ENCODE assay signal across 2 fruit fly cellular contexts in the genomic region with DNA sequence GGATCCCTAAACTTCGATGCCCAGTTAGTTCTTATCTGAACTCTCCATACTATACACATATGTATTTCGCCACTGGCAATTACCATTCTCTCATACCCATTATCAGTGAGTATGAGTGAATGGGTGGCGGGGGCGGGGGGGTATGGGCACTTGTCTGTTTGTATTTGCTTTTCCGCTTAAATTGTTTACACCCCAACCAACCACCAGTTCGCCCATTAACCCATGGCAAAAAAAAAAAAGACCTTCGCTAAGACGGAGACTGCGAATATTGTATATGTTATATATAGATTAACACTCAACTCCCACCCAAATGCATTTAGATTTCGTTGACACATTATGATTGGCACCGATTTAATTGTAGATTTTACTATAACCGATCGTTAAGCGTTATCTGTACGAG.
TF ChIP-seq lines count a peak whose summit lies in the region.

No protein-coding gene starts in this region.

TF ChIP-seq in whole organism, adult, 20 proteins besides CTCF, POLR2A, EP300 and RAD21 (continued from another document):
- TF ChIP-seq toe (GFP tag; optimal IDR thresholded peaks at IDR 0.05; lab: Kevin White, UChicago) (no peak), ovo (GFP tag; optimal IDR thresholded peaks at IDR 0.05; lab: Kevin White, UChicago) (peak; percentile 64), CG1620 (GFP tag; optimal IDR thresholded peaks at IDR 0.05; lab: Kevin White, UChicago) (no peak)
TF ChIP-seq in whole organism, adult: peak in this region for 12.

TF ChIP-seq in whole organism, embryonic, 481 proteins besides CTCF, POLR2A, EP300 and RAD21 (continued from another document and continues in another):
- TF ChIP-seq D19A (tag; optimal IDR thresholded peaks at IDR 0.05; lab: Kevin White, UChicago) (no peak), CG11093 (GFP tag; IDR thresholded peaks at IDR 0.05; lab: Robert Waterston, UW) (no peak), Adf1 (GFP tag; IDR thresholded peaks at IDR 0.05; lab: Robert Waterston, UW) (no peak), CG1602 (GFP tag; optimal IDR thresholded peaks at IDR 0.05; lab: Kevin White, UChicago) (no peak), CG10543 (GFP tag; optimal IDR thresholded peaks at IDR 0.05; lab: Kevin White, UChicago) (peak; percentile 47), gt (GFP tag; IDR thresholded peaks at IDR 0.05; lab: Robert Waterston, UW) (no peak), Atf6 (GFP tag; IDR thresholded peaks at IDR 0.05; lab: Robert Waterston, UW) (peak; percentile 56; the same call in 1 of the 2 replicates), wdn (GFP tag; IDR thresholded peaks at IDR 0.05; lab: Robert Waterston, UW) (no peak), CG6683 (GFP tag; optimal IDR thresholded peaks at IDR 0.05; lab: Kevin White, UChicago) (peak; percentile 1), Hr78 (GFP tag; optimal IDR thresholded peaks at IDR 0.05; lab: Kevin White, UChicago) (no peak), sob (GFP tag; IDR thresholded peaks at IDR 0.05; lab: Robert Waterston, UW) (no peak), CG2678 (tag; optimal IDR thresholded peaks at IDR 0.05; lab: Kevin White, UChicago) (peak; percentile 45), NFAT (GFP tag; IDR thresholded peaks at IDR 0.05; lab: Robert Waterston, UW) (no peak), CG1233 (GFP tag; optimal IDR thresholded peaks at IDR 0.05; lab: Kevin White, UChicago) (no peak), ind (GFP tag; optimal IDR thresholded peaks at IDR 0.05; lab: Kevin White, UChicago) (no peak), CG15269 (tag; optimal IDR thresholded peaks at IDR 0.05; lab: Kevin White, UChicago) (no peak), CG3995 (GFP tag; optimal IDR thresholded peaks at IDR 0.05; lab: Kevin White, UChicago) (no peak), E2f2 (GFP tag; IDR thresholded peaks at IDR 0.05; lab: Robert Waterston, UW) (no peak), CG11695 (GFP tag; IDR thresholded peaks at IDR 0.05; lab: Robert Waterston, UW) (no peak), CG18476 (GFP tag; optimal IDR thresholded peaks at IDR 0.05; lab: Kevin White, UChicago) (no peak), bcd (GFP tag; optimal IDR thresholded peaks at IDR 0.05; lab: Kevin White, UChicago) (peak; percentile 18), E2f1 (GFP tag; IDR thresholded peaks at IDR 0.05; lab: Robert Waterston, UW) (no peak), HmgZ (tag; optimal IDR thresholded peaks at IDR 0.05; lab: Kevin White, UChicago) (peak; percentile 42), B-H1 (GFP tag; IDR thresholded peaks at IDR 0.05; lab: Robert Waterston, UW) (no peak), Hr51 (GFP tag; optimal IDR thresholded peaks at IDR 0.05; lab: Kevin White, UChicago) (no peak), pum (GFP tag; optimal IDR thresholded peaks at IDR 0.05; lab: Kevin White, UChicago) (no peak), vvl (GFP tag; IDR thresholded peaks at IDR 0.05; lab: Robert Waterston, UW) (0 out of 2 replicates have a peak, but pooled peaks have one; percentile 9), MTF-1 (GFP tag; optimal IDR thresholded peaks at IDR 0.05; lab: Kevin White, UChicago; ENCODE audit: borderline replicate concordance) (peak; percentile 64), CG11560 (tag; IDR thresholded peaks at IDR 0.05; lab: Robert Waterston, UW) (no peak), CG2199 (GFP tag; IDR thresholded peaks at IDR 0.05; lab: Robert Waterston, UW) (no peak), NC2α (GFP tag; optimal IDR thresholded peaks at IDR 0.05; lab: Kevin White, UChicago) (no peak), al (GFP tag; IDR thresholded peaks at IDR 0.05; lab: Robert Waterston, UW) (no peak), so (GFP tag; IDR thresholded peaks at IDR 0.05; lab: Robert Waterston, UW) (no peak), CG13624 (GFP tag; optimal IDR thresholded peaks at IDR 0.05; lab: Kevin White, UChicago) (no peak), wor (GFP tag; IDR thresholded peaks at IDR 0.05; lab: Robert Waterston, UW) (no peak), Nf-YA (GFP tag; IDR thresholded peaks at IDR 0.05; lab: Robert Waterston, UW) (0 out of 2 replicates have a peak, but pooled peaks have one; percentile 12), bab2 (GFP tag; optimal IDR thresholded peaks at IDR 0.05; lab: Kevin White, UChicago) (peak; percentile 21), nerfin-1 (tag; optimal IDR thresholded peaks at IDR 0.05; lab: Kevin White, UChicago) (no peak), vnd (GFP tag; IDR thresholded peaks at IDR 0.05; lab: Robert Waterston, UW; ENCODE audit: partially characterized antibody) (no peak), dmrt99B (tag; optimal IDR thresholded peaks at IDR 0.05; lab: Kevin White, UChicago) (no peak), B-H2 (GFP tag; optimal IDR thresholded peaks at IDR 0.05; lab: Kevin White, UChicago) (peak; percentile 62), CG15073 (GFP tag; optimal IDR thresholded peaks at IDR 0.05; lab: Kevin White, UChicago) (no peak), ase (GFP tag; IDR thresholded peaks at IDR 0.05; lab: Robert Waterston, UW) (no peak), maf-S (GFP tag; optimal IDR thresholded peaks at IDR 0.05; lab: Kevin White, UChicago) (no peak), CG1647 (GFP tag; optimal IDR thresholded peaks at IDR 0.05; lab: Kevin White, UChicago) (no peak), yki (optimal IDR thresholded peaks at IDR 0.05; lab: Kevin White, UChicago) (no peak), CG17385 (GFP tag; optimal IDR thresholded peaks at IDR 0.05; lab: Kevin White, UChicago) (peak; percentile 20), CG4707 (GFP tag; optimal IDR thresholded peaks at IDR 0.05; lab: Kevin White, UChicago) (no peak), eve (GFP tag; optimal IDR thresholded peaks at IDR 0.05; lab: Kevin White, UChicago) (no peak), cas (GFP tag; IDR thresholded peaks at IDR 0.05; lab: Robert Waterston, UW) (no peak), ato (GFP tag; IDR thresholded peaks at IDR 0.05; lab: Robert Waterston, UW; ENCODE audit: partially characterized antibody) (no peak), Ravus (GFP tag; IDR thresholded peaks at IDR 0.05; lab: Robert Waterston, UW) (no peak), CG12104 (GFP tag; optimal IDR thresholded peaks at IDR 0.05; lab: Kevin White, UChicago) (peak; percentile 32), Poxn (GFP tag; IDR thresholded peaks at IDR 0.05; lab: Robert Waterston, UW) (no peak), ap (GFP tag; IDR thresholded peaks at IDR 0.05; lab: Robert Waterston, UW) (no peak), CG3726 (GFP tag; IDR thresholded peaks at IDR 0.05; lab: Robert Waterston, UW) (no peak), ara (GFP tag; IDR thresholded peaks at IDR 0.05; lab: Robert Waterston, UW) (no peak), CG6791 (GFP tag; IDR thresholded peaks at IDR 0.05; lab: Robert Waterston, UW; ENCODE audit: partially characterized antibody) (no peak), ken (GFP tag; IDR thresholded peaks at IDR 0.05; lab: Robert Waterston, UW) (0 out of 3 replicates have a peak, but pooled peaks have one; percentile 25), CG6175 (GFP tag; IDR thresholded peaks at IDR 0.05; lab: Robert Waterston, UW) (no peak), phol (tag; optimal IDR thresholded peaks at IDR 0.05; lab: Kevin White, UChicago) (no peak), CG4282 (GFP tag; optimal IDR thresholded peaks at IDR 0.05; lab: Kevin White, UChicago) (no peak), Camta (GFP tag; optimal IDR thresholded peaks at IDR 0.05; lab: Kevin White, UChicago) (no peak), odd (GFP tag; optimal IDR thresholded peaks at IDR 0.05; lab: Kevin White, UChicago) (peak; percentile 20), Bdp1 (GFP tag; optimal IDR thresholded peaks at IDR 0.05; lab: Kevin White, UChicago) (no peak), hkb (optimal IDR thresholded peaks at IDR 0.05; lab: Kevin White, UChicago) (no peak), hkb (GFP tag; IDR thresholded peaks at IDR 0.05; lab: Robert Waterston, UW) (no peak; the same call in 1 of the 2 replicates), CG15514 (GFP tag; optimal IDR thresholded peaks at IDR 0.05; lab: Kevin White, UChicago) (peak; percentile 51), CG8290 (GFP tag; optimal IDR thresholded peaks at IDR 0.05; lab: Kevin White, UChicago) (no peak), CG8290 (tag; optimal IDR thresholded peaks at IDR 0.05; lab: Kevin White, UChicago) (peak in 1 of 2 experiments; percentile 64), CG12071 (GFP tag; optimal IDR thresholded peaks at IDR 0.05; lab: Kevin White, UChicago) (peak; percentile 37), CG2116 (GFP tag; optimal IDR thresholded peaks at IDR 0.05; lab: Kevin White, UChicago) (no peak), CG13894 (tag; optimal IDR thresholded peaks at IDR 0.05; lab: Kevin White, UChicago) (peak; percentile 14), zen2 (GFP tag; IDR thresholded peaks at IDR 0.05; lab: Robert Waterston, UW; ENCODE audit: partially characterized antibody) (no peak), CG1832 (GFP tag; optimal IDR thresholded peaks at IDR 0.05; lab: Kevin White, UChicago) (no peak), Gsc (GFP tag; IDR thresholded peaks at IDR 0.05; lab: Robert Waterston, UW) (no peak), CG12769 (tag; optimal IDR thresholded peaks at IDR 0.05; lab: Kevin White, UChicago) (peak; percentile 20), Tbp (GFP tag; optimal IDR thresholded peaks at IDR 0.05; lab: Kevin White, UChicago) (no peak), PHDP (tag; optimal IDR thresholded peaks at IDR 0.05; lab: Kevin White, UChicago) (peak; percentile 31), repo (GFP tag; optimal IDR thresholded peaks at IDR 0.05; lab: Kevin White, UChicago) (no peak), CG3407 (GFP tag; optimal IDR thresholded peaks at IDR 0.05; lab: Kevin White, UChicago) (peak; percentile 10), CG18011 (GFP tag; optimal IDR thresholded peaks at IDR 0.05; lab: Kevin White, UChicago) (no peak), sqz (GFP tag; optimal IDR thresholded peaks at IDR 0.05; lab: Kevin White, UChicago) (peak; percentile 10), lola (GFP tag; optimal IDR thresholded peaks at IDR 0.05; lab: Kevin White, UChicago) (no peak), shn (GFP tag; optimal IDR thresholded peaks at IDR 0.05; lab: Kevin White, UChicago) (no peak), Lpt (GFP tag; optimal IDR thresholded peaks at IDR 0.05; lab: Kevin White, UChicago) (no peak), Mes4 (GFP tag; optimal IDR thresholded peaks at IDR 0.05; lab: Kevin White, UChicago) (no peak), kni (GFP tag; optimal IDR thresholded peaks at IDR 0.05; lab: Kevin White, UChicago) (no peak), CG11504 (tag; optimal IDR thresholded peaks at IDR 0.05; lab: Kevin White, UChicago) (peak; percentile 1), nerfin-2 (GFP tag; IDR thresholded peaks at IDR 0.05; lab: Robert Waterston, UW; ENCODE audit: partially characterized antibody) (no peak), CG14860 (GFP tag; IDR thresholded peaks at IDR 0.05; lab: Robert Waterston, UW; ENCODE audit: partially characterized antibody) (no peak), ATbp (GFP tag; optimal IDR thresholded peaks at IDR 0.05; lab: Kevin White, UChicago) (peak; percentile 43), Asciz (GFP tag; optimal IDR thresholded peaks at IDR 0.05; lab: Kevin White, UChicago) (peak; percentile 5), CG10274 (GFP tag; optimal IDR thresholded peaks at IDR 0.05; lab: Kevin White, UChicago) (no peak), klu (GFP tag; IDR thresholded peaks at IDR 0.05; lab: Robert Waterston, UW) (no peak), Doc2 (GFP tag; IDR thresholded peaks at IDR 0.05; lab: Robert Waterston, UW) (no peak), CG10321 (GFP tag; IDR thresholded peaks at IDR 0.05; lab: Robert Waterston, UW) (no peak), CG4328 (GFP tag; optimal IDR thresholded peaks at IDR 0.05; lab: Kevin White, UChicago) (peak; percentile 12), sima (GFP tag; optimal IDR thresholded peaks at IDR 0.05; lab: Kevin White, UChicago) (no peak), Sox100B (GFP tag; optimal IDR thresholded peaks at IDR 0.05; lab: Kevin White, UChicago) (peak; percentile 14), CG17361 (GFP tag; IDR thresholded peaks at IDR 0.05; lab: Robert Waterston, UW) (no peak), pita (GFP tag; optimal IDR thresholded peaks at IDR 0.05; lab: Kevin White, UChicago) (no peak), ranshi (GFP tag; IDR thresholded peaks at IDR 0.05; lab: Robert Waterston, UW) (no peak; the same call in 1 of the 2 replicates), exex (tag; optimal IDR thresholded peaks at IDR 0.05; lab: Kevin White, UChicago) (peak; percentile 31), tgo (GFP tag; IDR thresholded peaks at IDR 0.05; lab: Robert Waterston, UW) (no peak), Dll (GFP tag; IDR thresholded peaks at IDR 0.05; lab: Robert Waterston, UW; ENCODE audit: partially characterized antibody) (no peak), dm (GFP tag; optimal IDR thresholded peaks at IDR 0.05; lab: Kevin White, UChicago) (no peak), Dbx (GFP tag; IDR thresholded peaks at IDR 0.05; lab: Robert Waterston, UW) (peak; percentile 60; the same call in 2 of the 3 replicates), crol (GFP tag; IDR thresholded peaks at IDR 0.05; lab: Robert Waterston, UW) (peak; percentile 76), Opbp (GFP tag; IDR thresholded peaks at IDR 0.05; lab: Robert Waterston, UW; ENCODE audit: partially characterized antibody) (no peak), schlank (tag; optimal IDR thresholded peaks at IDR 0.05; lab: Kevin White, UChicago) (peak; percentile 69), NK7.1 (GFP tag; optimal IDR thresholded peaks at IDR 0.05; lab: Kevin White, UChicago) (no peak), C15 (GFP tag; IDR thresholded peaks at IDR 0.05; lab: Robert Waterston, UW) (0 out of 3 replicates have a peak, but pooled peaks have one; percentile 33), z (GFP tag; IDR thresholded peaks at IDR 0.05; lab: Robert Waterston, UW) (no peak), Bgb (GFP tag; IDR thresholded peaks at IDR 0.05; lab: Robert Waterston, UW; ENCODE audit: partially characterized antibody) (no peak), Doc3 (GFP tag; IDR thresholded peaks at IDR 0.05; lab: Robert Waterston, UW; ENCODE audit: partially characterized antibody) (no peak), Aef1 (GFP tag; IDR thresholded peaks at IDR 0.05; lab: Robert Waterston, UW) (no peak), CG10959 (GFP tag; IDR thresholded peaks at IDR 0.05; lab: Robert Waterston, UW) (no peak), chif (GFP tag; optimal IDR thresholded peaks at IDR 0.05; lab: Kevin White, UChicago) (no peak), CG4730 (GFP tag; IDR thresholded peaks at IDR 0.05; lab: Robert Waterston, UW) (no peak), jing (GFP tag; optimal IDR thresholded peaks at IDR 0.05; lab: Kevin White, UChicago) (no peak), kah (GFP tag; optimal IDR thresholded peaks at IDR 0.05; lab: Kevin White, UChicago) (no peak), ash1 (GFP tag; optimal IDR thresholded peaks at IDR 0.05; lab: Kevin White, UChicago) (peak; percentile 35), CG11456 (GFP tag; IDR thresholded peaks at IDR 0.05; lab: Robert Waterston, UW) (no peak), CG13287 (GFP tag; IDR thresholded peaks at IDR 0.05; lab: Robert Waterston, UW; ENCODE audit: partially characterized antibody) (no peak), HmgD (GFP tag; optimal IDR thresholded peaks at IDR 0.05; lab: Kevin White, UChicago) (no peak), crc (GFP tag; optimal IDR thresholded peaks at IDR 0.05; lab: Kevin White, UChicago) (no peak)
